Fruit fly (Drosophila melanogaster) whole organism: Measurements from ENCODE around the gene CG18549.

Experiments
- CG8478 ChIP-seq: fragments of >200 bp; optimal IDR thresholded peaks from 2 replicates; lab custom pipeline; 2018; ENCODE audit warnings: inconsistent platforms
- Dll ChIP-seq: fragments of >200 bp; optimal IDR thresholded peaks from 2 replicates; lab custom pipeline; 2017
- pan ChIP-seq: fragments of >200 bp; optimal IDR thresholded peaks from 2 replicates; lab custom pipeline; 2017
- psq ChIP-seq: fragments of >200 bp; optimal IDR thresholded peaks from 2 replicates; lab custom pipeline; 2017
- usp ChIP-seq: fragments of >200 bp; optimal IDR thresholded peaks from 2 replicates; lab custom pipeline; 2017; ENCODE audit warnings: missing biosample characterization, missing genetic modification characterization, mixed read lengths

DNA sequence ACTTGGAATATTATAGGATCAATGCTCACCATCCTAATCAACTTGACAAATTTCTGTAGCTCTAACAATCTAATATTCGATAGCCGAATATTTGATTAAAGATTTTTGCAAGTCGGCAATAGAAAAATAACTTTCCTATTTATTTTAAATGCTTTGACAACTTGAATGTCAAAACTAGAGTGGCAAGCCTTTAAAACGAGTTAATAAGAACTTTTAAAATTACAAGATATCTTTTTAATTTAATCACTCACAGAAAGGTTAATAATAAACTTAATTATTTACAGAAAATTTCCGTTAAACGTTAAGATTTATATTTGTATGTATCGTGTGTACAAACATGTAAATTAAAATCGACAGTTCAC is 10.1 kb upstream of the CG18549 start, which contains the start of the genes CG17207 and CG46427:
- TF ChIP-seq usp (GFP tag; lab: Kevin White, UChicago) (no peak), Dll (lab: Kevin White, UChicago) (no peak), psq (lab: Kevin White, UChicago) (no peak), CG8478 (lab: Kevin White, UChicago) (no peak), pan (no peak)
